Worm (Caenorhabditis elegans) whole organism, young adult: ENCODE measurements around the gene F22E5.1.

Experiments
- bed-1 ChIP-seq: fragments of 200-800 bp; sonication (Bioruptor generic); IDR thresholded peaks from 2 replicates; pipeline ENCODE4 v1.3.6; 2022; ENCODE audit warnings: missing genetic modification reagents, missing genetic modification characterization, missing compliant biosample characterization
- ceh-100 ChIP-seq: fragments of 200-800 bp; sonication (Bioruptor generic); IDR thresholded peaks from 2 replicates; pipeline ENCODE4 v1.3.6; 2022; ENCODE audit warnings: missing genetic modification reagents, missing genetic modification characterization, missing compliant biosample characterization
- pha-4 ChIP-seq: fragments of 150-350 bp; sonication (generic microtip); optimal IDR thresholded peaks from 2 replicates; lab custom pipeline; 2014; ENCODE audit warnings: missing biosample characterization, missing genetic modification reagents, missing genetic modification characterization
- repo-1 ChIP-seq: sonication (generic microtip); optimal IDR thresholded peaks from 2 replicates; lab custom pipeline; 2017; ENCODE audit warnings: mild to moderate bottlenecking, missing genetic modification characterization, missing compliant biosample characterization
- sptf-2 ChIP-seq: fragments of 200-800 bp; sonication (Bioruptor generic); optimal IDR thresholded peaks from 2 replicates; lab custom pipeline; 2018; ENCODE audit warnings: mild to moderate bottlenecking, missing genetic modification characterization, missing compliant biosample characterization

DNA sequence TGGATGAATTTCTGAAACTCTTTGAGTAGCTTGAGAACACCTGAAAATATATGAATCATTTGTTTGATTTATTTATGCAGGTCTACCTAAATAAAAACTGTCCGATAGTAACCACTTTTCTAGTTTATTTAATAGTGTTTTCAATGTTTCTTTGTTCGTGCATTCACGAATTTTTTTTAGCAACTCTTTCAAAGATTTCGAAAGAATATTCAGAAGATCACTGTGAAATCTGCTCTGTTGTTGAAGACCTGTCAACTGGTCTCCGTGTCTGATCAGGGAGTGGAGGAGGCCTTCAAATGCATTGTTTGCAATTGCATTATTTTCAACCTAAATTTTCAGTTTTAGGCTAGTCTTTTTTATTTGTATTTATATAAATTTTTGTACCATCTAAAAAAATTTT, 36.4 kb downstream of the F22E5.1 start, which contains the start of gene T05A8.1:
- TF ChIP-seq bed-1 (GFP tag; lab: Robert Waterston, UW) (no peak), ceh-100 (GFP tag; lab: Robert Waterston, UW) (no peak), pha-4 (no peak), repo-1 (tag; lab: Kevin White, UChicago) (no peak), sptf-2 (GFP tag; lab: Kevin White, UChicago) (no peak)
